Fruit fly (Drosophila melanogaster): ENCODE results near the gene cpo.

cpo gene

dm6 chr3R:17941086-17941485, 21.5 kb downstream of the cpo start (continued):
- no peak for TF ChIP-seq CG8478 (optimal IDR thresholded peaks at IDR 0.05)
- no peak for TF ChIP-seq CG15073 (GFP tag; optimal IDR thresholded peaks at IDR 0.05)
- no peak for TF ChIP-seq CG9817 (tag; optimal IDR thresholded peaks at IDR 0.05)
- no peak for TF ChIP-seq Aef1 (GFP tag; IDR thresholded peaks at IDR 0.05)
- no peak for TF ChIP-seq Side (GFP tag; optimal IDR thresholded peaks at IDR 0.05)
- no peak for TF ChIP-seq shn (GFP tag; optimal IDR thresholded peaks at IDR 0.05)
- TF ChIP-seq HHEX (GFP tag; optimal IDR thresholded peaks at IDR 0.05): peak; percentile 21
- peak; percentile 56 for TF ChIP-seq CG8359 (GFP tag; optimal IDR thresholded peaks at IDR 0.05; ENCODE audit: borderline replicate concordance)
- TF ChIP-seq CG9727 (GFP tag; optimal IDR thresholded peaks at IDR 0.05): peak; percentile 94
- no peak; the same call in 3 of the 4 replicates for TF ChIP-seq Gug (GFP tag; IDR thresholded peaks at IDR 0.05)
- TF ChIP-seq CG4820 (GFP tag; optimal IDR thresholded peaks at IDR 0.05): peak; percentile 80
- TF ChIP-seq Hand (GFP tag; optimal IDR thresholded peaks at IDR 0.05): no peak
- no peak for TF ChIP-seq CG30020 (tag; optimal IDR thresholded peaks at IDR 0.05)
- TF ChIP-seq Dll (GFP tag; IDR thresholded peaks at IDR 0.05; ENCODE audit: partially characterized antibody): no peak
- no peak for TF ChIP-seq br (optimal IDR thresholded peaks at IDR 0.05)
- TF ChIP-seq CG13624 (GFP tag; optimal IDR thresholded peaks at IDR 0.05): no peak
- no peak for TF ChIP-seq Doc2 (GFP tag; IDR thresholded peaks at IDR 0.05)
- peak; percentile 46 for TF ChIP-seq CG12219 (GFP tag; optimal IDR thresholded peaks at IDR 0.05)
- TF ChIP-seq Ets97D (GFP tag; optimal IDR thresholded peaks at IDR 0.05): no peak
- peak; percentile 59 for TF ChIP-seq CG12942 (GFP tag; optimal IDR thresholded peaks at IDR 0.05)
- TF ChIP-seq CG2875 (GFP tag; optimal IDR thresholded peaks at IDR 0.05): peak; percentile 58
- 0 out of 3 replicates have a peak, but pooled peaks have one; percentile 7 for TF ChIP-seq gce (GFP tag; IDR thresholded peaks at IDR 0.05)
- TF ChIP-seq HLH4C (GFP tag; IDR thresholded peaks at IDR 0.05; ENCODE audit: partially characterized antibody): no peak
- TF ChIP-seq B-H2 (GFP tag; optimal IDR thresholded peaks at IDR 0.05): no peak
- TF ChIP-seq Oli (tag; optimal IDR thresholded peaks at IDR 0.05): peak; percentile 66
- peak; percentile 51; the same call in 1 of the 2 replicates for TF ChIP-seq ap (GFP tag; IDR thresholded peaks at IDR 0.05)
- TF ChIP-seq CrebB (tag; optimal IDR thresholded peaks at IDR 0.05): no peak
- TF ChIP-seq CG33213 (GFP tag; optimal IDR thresholded peaks at IDR 0.05): no peak
- no peak for TF ChIP-seq CG9609 (GFP tag; optimal IDR thresholded peaks at IDR 0.05)
- TF ChIP-seq CG14050 (GFP tag; IDR thresholded peaks at IDR 0.05): 0 out of 3 replicates have a peak, but pooled peaks have one; percentile 18
- TF ChIP-seq salm (tag; optimal IDR thresholded peaks at IDR 0.05): no peak
- TF ChIP-seq pros (GFP tag; optimal IDR thresholded peaks at IDR 0.05): peak; percentile 28
- TF ChIP-seq CG15479 (GFP tag; optimal IDR thresholded peaks at IDR 0.05): peak; percentile 68
- TF ChIP-seq bbx (GFP tag; IDR thresholded peaks at IDR 0.05; ENCODE audit: partially characterized antibody): no peak
- TF ChIP-seq CG12071 (GFP tag; optimal IDR thresholded peaks at IDR 0.05): no peak
- TF ChIP-seq CG10959 (GFP tag; IDR thresholded peaks at IDR 0.05): peak; percentile 93
- TF ChIP-seq CG14965 (GFP tag; optimal IDR thresholded peaks at IDR 0.05; ENCODE audit: borderline replicate concordance): no peak
- peak; percentile 56 for TF ChIP-seq tio (GFP tag; optimal IDR thresholded peaks at IDR 0.05)
- TF ChIP-seq Hr78 (GFP tag; optimal IDR thresholded peaks at IDR 0.05): no peak
- TF ChIP-seq Dp (GFP tag; optimal IDR thresholded peaks at IDR 0.05): no peak
- TF ChIP-seq ATbp (GFP tag; optimal IDR thresholded peaks at IDR 0.05): peak; percentile 7
- TF ChIP-seq CG18764 (GFP tag; optimal IDR thresholded peaks at IDR 0.05): peak; percentile 43
- TF ChIP-seq nerfin-1 (tag; optimal IDR thresholded peaks at IDR 0.05): peak; percentile 57
- TF ChIP-seq ems (GFP tag; optimal IDR thresholded peaks at IDR 0.05): no peak
- TF ChIP-seq chm (GFP tag; IDR thresholded peaks at IDR 0.05): peak; percentile 84; the same call in 1 of the 2 replicates
- peak; percentile 34 for TF ChIP-seq CG9437 (GFP tag; optimal IDR thresholded peaks at IDR 0.05)
- peak; percentile 48 for TF ChIP-seq CG5245 (GFP tag; optimal IDR thresholded peaks at IDR 0.05)
- no peak for TF ChIP-seq ftz-f1 (GFP tag; optimal IDR thresholded peaks at IDR 0.05)
- no peak for TF ChIP-seq jumu (GFP tag; optimal IDR thresholded peaks at IDR 0.05)
- TF ChIP-seq prd (optimal IDR thresholded peaks at IDR 0.05): no peak
- TF ChIP-seq prd (GFP tag; IDR thresholded peaks at IDR 0.05): peak; percentile 94
- peak; percentile 75 for TF ChIP-seq onecut (GFP tag; IDR thresholded peaks at IDR 0.05)

Measured in whole organism, embryonic.